Fruit fly (Drosophila melanogaster): ENCODE results near the gene CG42327.

dm6 chr3R:11613252-11614036 is 42.5 kb upstream of the CG42327 start:
- TF ChIP-seq psq (optimal IDR thresholded peaks at IDR 0.05): no peak
- no peak for TF ChIP-seq Dll (optimal IDR thresholded peaks at IDR 0.05)
- TF ChIP-seq EcR (GFP tag; optimal IDR thresholded peaks at IDR 0.05): no peak
